Fruit fly (Drosophila melanogaster) whole organism, pupa: ENCODE data around the gene CG14142.

Experiments
- CG10348 ChIP-seq: fragments of 200-800 bp; sonication (Bioruptor generic); IDR thresholded peaks from 2 replicates; pipeline ENCODE4 v1.3.6; 2022; ENCODE audit warnings: missing biosample characterization, missing genetic modification characterization
- CG12605 ChIP-seq: fragments of 200-800 bp; sonication (Bioruptor generic); IDR thresholded peaks from 2 replicates; pipeline ENCODE4 v1.3.6; 2022; ENCODE audit warnings: missing biosample characterization, missing genetic modification characterization
- CG13204 ChIP-seq: fragments of 200-800 bp; sonication (Bioruptor generic); optimal IDR thresholded peaks from 2 replicates; lab custom pipeline; 2018; ENCODE audit warnings: missing biosample characterization, mild to moderate bottlenecking, missing genetic modification characterization, moderate library complexity
- CG14655 ChIP-seq: fragments of 200-800 bp; sonication (Bioruptor generic); optimal IDR thresholded peaks from 3 replicates; lab custom pipeline; 2017; ENCODE audit warnings: mild to moderate bottlenecking, missing biosample characterization, missing genetic modification reagents, missing genetic modification characterization
- CG17806 ChIP-seq: fragments of 200-800 bp; sonication (Bioruptor generic); optimal IDR thresholded peaks from 2 replicates; lab custom pipeline; 2018; ENCODE audit warnings: missing biosample characterization, mild to moderate bottlenecking, missing genetic modification characterization, moderate library complexity
- CG32121 ChIP-seq: fragments of 200-800 bp; sonication (Bioruptor generic); IDR thresholded peaks from 2 replicates; pipeline ENCODE4 v1.3.6; 2022; ENCODE audit warnings: missing biosample characterization, missing genetic modification characterization
- CG34367 ChIP-seq: fragments of 200-800 bp; sonication (Bioruptor generic); optimal IDR thresholded peaks from 2 replicates; lab custom pipeline; 2018; ENCODE audit warnings: missing biosample characterization, mild to moderate bottlenecking, missing genetic modification characterization
- CG4496 ChIP-seq: fragments of 200-800 bp; sonication (Bioruptor generic); IDR thresholded peaks from 3 replicates; pipeline ENCODE4 v1.3.6; 2022; ENCODE audit warnings: missing biosample characterization, missing genetic modification characterization
- CG8159 ChIP-seq: fragments of 200-800 bp; sonication (Bioruptor generic); optimal IDR thresholded peaks from 3 replicates; lab custom pipeline; 2018; ENCODE audit warnings: missing biosample characterization, mild to moderate bottlenecking, missing genetic modification characterization, moderate library complexity
- CG8301 ChIP-seq: fragments of 200-800 bp; sonication (Bioruptor generic); optimal IDR thresholded peaks from 2 replicates; lab custom pipeline; 2018; ENCODE audit warnings: missing biosample characterization, mild to moderate bottlenecking, missing genetic modification characterization
- CG9948 ChIP-seq: fragments of 200-800 bp; sonication (Bioruptor generic); optimal IDR thresholded peaks from 2 replicates; lab custom pipeline; 2018; ENCODE audit warnings: missing biosample characterization, mild to moderate bottlenecking, missing genetic modification characterization, moderate library complexity
- EcR ChIP-seq: fragments of 200-800 bp; sonication (Bioruptor generic); optimal IDR thresholded peaks from 3 replicates; lab custom pipeline; 2019; ENCODE audit warnings: missing biosample characterization, missing genetic modification characterization, mild to moderate bottlenecking, moderate library complexity, missing genetic modification reagents
- Ets98B ChIP-seq: fragments of 200-800 bp; sonication (Bioruptor generic); IDR thresholded peaks from 2 replicates; pipeline ENCODE4 v1.3.6; 2022; ENCODE audit warnings: missing biosample characterization, missing genetic modification characterization
- Pif1A ChIP-seq: fragments of 200-800 bp; sonication (Bioruptor generic); optimal IDR thresholded peaks from 3 replicates; lab custom pipeline; 2016; ENCODE audit warnings: missing biosample characterization, missing genetic modification characterization
- Pif1B ChIP-seq: fragments of 200-800 bp; sonication (Bioruptor generic); optimal IDR thresholded peaks from 3 replicates; lab custom pipeline; 2016; ENCODE audit warnings: missing biosample characterization, missing genetic modification characterization
- Snoo ChIP-seq: fragments of 200-800 bp; sonication (Bioruptor generic); optimal IDR thresholded peaks from 3 replicates; lab custom pipeline; 2017; ENCODE audit warnings: missing biosample characterization, mild to moderate bottlenecking, missing genetic modification characterization, inconsistent platforms
- fd96Ca ChIP-seq: fragments of 200-800 bp; sonication (Bioruptor generic); IDR thresholded peaks from 3 replicates; pipeline ENCODE4 v1.3.6; 2022; ENCODE audit warnings: missing biosample characterization, missing genetic modification characterization
- gl ChIP-seq: fragments of 200-800 bp; sonication (Bioruptor generic); optimal IDR thresholded peaks from 2 replicates; lab custom pipeline; 2018; ENCODE audit warnings: missing biosample characterization, mild to moderate bottlenecking, missing genetic modification characterization
- rn ChIP-seq: fragments of 200-800 bp; sonication (Bioruptor generic); IDR thresholded peaks from 2 replicates; pipeline ENCODE4 v1.3.6; 2022; ENCODE audit warnings: missing biosample characterization, missing genetic modification characterization

CG14142 gene

dm6 chr3L:11217893-11218292, 44.6 kb downstream of the CG14142 start:
- no peak for TF ChIP-seq CG14655 (GFP tag; lab: Kevin White, UChicago)
- peak; percentile 18; the same call in 1 of the 2 replicates for TF ChIP-seq Ets98B (GFP tag; lab: Robert Waterston, UW)
- peak; percentile 62; the same call in 1 of the 3 replicates for TF ChIP-seq fd96Ca (GFP tag; lab: Robert Waterston, UW)
- peak; percentile 14 for TF ChIP-seq EcR (GFP tag; lab: Kevin White, UChicago)
- peak; percentile 69; the same call in 2 of the 3 replicates for TF ChIP-seq CG4496 (GFP tag; lab: Robert Waterston, UW)

dm6 chr3L:11218892-11219291, 45.6 kb downstream of the CG14142 start:
- TF ChIP-seq Pif1B (GFP tag; lab: Kevin White, UChicago) (no peak), gl (no peak), CG8301 (tag; lab: Kevin White, UChicago) (no peak), rn (no peak)

dm6 chr3L:11224651-11225050, 51.3 kb downstream of the CG14142 start:
- TF ChIP-seq Ets98B (GFP tag; lab: Robert Waterston, UW) (no peak), CG34367 (tag; lab: Kevin White, UChicago) (no peak), CG32121 (no peak), CG14655 (GFP tag; lab: Kevin White, UChicago) (no peak), CG10348 (GFP tag; lab: Robert Waterston, UW) (no peak), Pif1B (GFP tag; lab: Kevin White, UChicago) (no peak), Snoo (tag; lab: Kevin White, UChicago) (no peak), Pif1A (GFP tag; lab: Kevin White, UChicago) (no peak), gl (no peak), CG12605 (GFP tag; lab: Robert Waterston, UW) (no peak), CG8301 (tag; lab: Kevin White, UChicago) (no peak), EcR (GFP tag; lab: Kevin White, UChicago) (no peak), CG8159 (tag; lab: Kevin White, UChicago) (no peak), rn (no peak), CG17806 (no peak), CG13204 (no peak), CG9948 (tag; lab: Kevin White, UChicago) (no peak)
- TF ChIP-seq, all 21 proteins: peak for 0
